Worm (Caenorhabditis elegans) whole organism, late embryonic: ENCODE data around the gene T06E6.10.

Experiments
- ama-1 ChIP-seq: fragments of 150-350 bp; optimal IDR thresholded peaks from 2 replicates; lab custom pipeline; 2014
- ceh-14 ChIP-seq: sonication (generic microtip); optimal IDR thresholded peaks from 2 replicates; lab custom pipeline; 2016; ENCODE audit warnings: missing genotype, missing genetic modification characterization, missing compliant biosample characterization
- ceh-45 ChIP-seq: fragments of 200-800 bp; sonication (Bioruptor generic); IDR thresholded peaks from 2 replicates; pipeline ENCODE4 v1.3.6; 2022; ENCODE audit warnings: missing genetic modification reagents, missing genetic modification characterization, missing compliant biosample characterization
- ets-4 ChIP-seq: sonication (generic microtip); optimal IDR thresholded peaks from 2 replicates; lab custom pipeline; 2016; ENCODE audit warnings: missing genetic modification characterization, missing compliant biosample characterization
- hlh-8 ChIP-seq: sonication (generic microtip); optimal IDR thresholded peaks from 2 replicates; lab custom pipeline; 2016; ENCODE audit warnings: missing genotype, missing genetic modification characterization, missing compliant biosample characterization
- lin-11 ChIP-seq: fragments of 200-800 bp; sonication (Bioruptor generic); optimal IDR thresholded peaks from 2 replicates; lab custom pipeline; 2018; ENCODE audit warnings: mild to moderate bottlenecking, missing genetic modification characterization, missing compliant biosample characterization
- nhr-11 ChIP-seq: fragments of 150-350 bp; optimal IDR thresholded peaks from 2 replicates; lab custom pipeline; 2014; ENCODE audit warnings: missing biosample characterization, missing genetic modification characterization
- pha-4 ChIP-seq: fragments of 150-350 bp; optimal IDR thresholded peaks from 2 replicates; lab custom pipeline; 2018; ENCODE audit warnings: missing biosample characterization, missing genetic modification reagents, missing genetic modification characterization
- pqm-1 ChIP-seq: sonication (generic microtip); optimal IDR thresholded peaks from 2 replicates; lab custom pipeline; 2016; ENCODE audit warnings: missing genetic modification characterization, missing compliant biosample characterization
- rnt-1 ChIP-seq: sonication (generic microtip); optimal IDR thresholded peaks from 2 replicates; lab custom pipeline; 2016; ENCODE audit warnings: missing genetic modification characterization, missing compliant biosample characterization
- sox-2 ChIP-seq: fragments of 200-800 bp; sonication (Bioruptor generic); IDR thresholded peaks from 2 replicates; pipeline ENCODE4 v1.3.6; 2022; ENCODE audit warnings: missing genetic modification reagents, missing genetic modification characterization, missing compliant biosample characterization
- unc-42 ChIP-seq: sonication (generic microtip); optimal IDR thresholded peaks from 2 replicates; lab custom pipeline; 2016; ENCODE audit warnings: missing genotype, missing genetic modification characterization, missing compliant biosample characterization

DNA sequence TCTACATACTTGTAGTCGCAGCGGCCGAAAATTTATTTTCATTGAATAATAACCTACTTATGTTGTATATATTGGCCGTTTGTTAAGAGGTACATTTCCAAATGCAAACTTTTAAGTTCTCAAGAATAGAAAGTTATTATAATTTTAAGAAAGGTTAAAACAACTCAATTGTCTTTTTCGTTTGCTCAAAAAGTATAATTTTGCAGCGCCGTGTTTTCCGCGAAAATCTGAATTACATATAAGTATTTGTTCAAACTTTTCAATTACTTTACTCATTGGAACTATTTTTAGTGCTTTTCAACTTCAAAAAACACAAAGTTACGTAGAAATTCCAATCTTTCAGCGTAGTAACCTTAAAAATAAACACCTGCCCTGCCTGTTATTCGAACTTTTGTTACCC lies 27.5 kb downstream of the T06E6.10 start, which contains the start of gene srh-239:
- TF ChIP-seq pqm-1 (tag; lab: Kevin White, UChicago) (no peak), sox-2 (no peak), hlh-8 (no peak), nhr-11 (tag; lab: Kevin White, UChicago) (no peak), ets-4 (no peak), rnt-1 (tag; lab: Kevin White, UChicago) (no peak), ceh-14 (tag; lab: Kevin White, UChicago) (no peak), pha-4 (tag; lab: Kevin White, UChicago) (no peak), unc-42 (tag; lab: Kevin White, UChicago) (no peak), ama-1 (lab: Kevin White, UChicago) (no peak), lin-11 (tag; lab: Kevin White, UChicago) (no peak), ceh-45 (no peak)
